Worm (Caenorhabditis elegans) whole organism, L4/young adult: ENCODE data around the gene Y39F10C.3.

Experiments used
- W03F9.2 ChIP-seq: fragments of 150-350 bp; optimal IDR thresholded peaks from 2 replicates; lab custom pipeline; 2014; ENCODE audit warnings: missing biosample characterization, missing genetic modification characterization
- dao-5 ChIP-seq: sonication (generic microtip); optimal IDR thresholded peaks from 2 replicates; lab custom pipeline; 2016; ENCODE audit warnings: missing genotype, missing genetic modification characterization, moderate library complexity, missing compliant biosample characterization
- him-1 ChIP-seq: sonication (generic microtip); optimal IDR thresholded peaks from 2 replicates; lab custom pipeline; 2016; ENCODE audit warnings: missing genotype, missing genetic modification reagents, missing genetic modification characterization, missing compliant biosample characterization

DNA sequence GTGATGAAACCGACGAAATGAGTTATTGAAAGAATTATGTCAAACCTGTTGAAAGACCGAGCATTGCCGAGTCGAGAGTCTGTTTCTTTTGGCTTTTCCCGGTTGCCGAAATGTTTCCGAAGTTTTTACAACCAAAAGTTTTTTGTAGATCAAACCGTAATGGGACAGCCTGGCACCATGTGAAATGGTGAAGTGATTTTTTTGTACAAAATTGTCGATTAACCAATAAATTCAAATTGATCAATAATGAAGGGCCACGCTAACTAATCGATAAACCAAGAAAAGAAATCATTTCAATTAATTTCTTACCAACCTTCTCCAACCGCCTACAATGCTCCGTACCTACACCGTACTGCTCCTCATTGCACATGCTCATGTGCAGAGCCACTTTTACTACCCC lies 17.3 kb downstream of the Y39F10C.3 start, which contains the start of gene T02H6.3:
- TF ChIP-seq him-1 (no peak), dao-5 (tag; lab: Kevin White, UChicago) (no peak), W03F9.2 (tag; lab: Kevin White, UChicago) (no peak)
